Fruit fly (Drosophila melanogaster) whole organism, embryonic: ENCODE results near the gene twe.
A peak's percentile ranks its signal among the peaks of the same experiment; 100 is the strongest.

Experiments
- Atf-2 ChIP-seq: fragments of 200-800 bp; sonication (Bioruptor generic); optimal IDR thresholded peaks from 2 replicates; lab custom pipeline; 2016; ENCODE audit warnings: missing biosample characterization, missing genetic modification characterization
- B-H2 ChIP-seq: fragments of 200-800 bp; sonication (Bioruptor generic); optimal IDR thresholded peaks from 2 replicates; lab custom pipeline; 2018; ENCODE audit warnings: missing biosample characterization, mild to moderate bottlenecking, missing genetic modification characterization
- CG10462 ChIP-seq: fragments of 200-800 bp; sonication (Bioruptor generic); optimal IDR thresholded peaks from 2 replicates; lab custom pipeline; 2016; ENCODE audit warnings: missing biosample characterization, missing genetic modification characterization
- CG10959 ChIP-seq: fragments of 200-800 bp; sonication (Bioruptor generic); IDR thresholded peaks from 2 replicates; pipeline ENCODE4 v1.3.6; 2022; ENCODE audit warnings: missing biosample characterization, missing genetic modification characterization
- CG11085 ChIP-seq: fragments of 200-800 bp; sonication (Bioruptor generic); IDR thresholded peaks from 2 replicates; pipeline ENCODE4 v1.3.6; 2022; ENCODE audit warnings: missing biosample characterization, missing genetic modification characterization
- CG11456 ChIP-seq: fragments of 200-800 bp; sonication (Bioruptor generic); IDR thresholded peaks from 3 replicates; pipeline ENCODE4 v1.3.6; 2022; ENCODE audit warnings: missing biosample characterization, missing genetic modification characterization
- CG12391 ChIP-seq: fragments of 200-800 bp; sonication (Bioruptor generic); optimal IDR thresholded peaks from 3 replicates; lab custom pipeline; 2018; ENCODE audit warnings: missing biosample characterization, mild to moderate bottlenecking, missing genetic modification characterization, moderate library complexity
- CG12942 ChIP-seq: fragments of 200-800 bp; sonication (Bioruptor generic); optimal IDR thresholded peaks from 3 replicates; lab custom pipeline; 2016; ENCODE audit warnings: missing biosample characterization, missing genetic modification characterization
- CG13894 ChIP-seq: fragments of 200-800 bp; sonication (Bioruptor generic); optimal IDR thresholded peaks from 3 replicates; lab custom pipeline; 2018; ENCODE audit warnings: missing biosample characterization, mild to moderate bottlenecking, missing genetic modification characterization, moderate library complexity
- CG1792 ChIP-seq: fragments of 200-800 bp; sonication (Bioruptor generic); optimal IDR thresholded peaks from 2 replicates; lab custom pipeline; 2016; ENCODE audit warnings: missing biosample characterization, missing genetic modification characterization
- CG4282 ChIP-seq: fragments of 200-800 bp; sonication (Bioruptor generic); optimal IDR thresholded peaks from 2 replicates; lab custom pipeline; 2016; ENCODE audit warnings: missing biosample characterization, missing genetic modification characterization
- CG4328 ChIP-seq: fragments of 200-800 bp; sonication (Bioruptor generic); optimal IDR thresholded peaks from 3 replicates; lab custom pipeline; 2017; ENCODE audit warnings: missing biosample characterization, missing genetic modification reagents, missing genetic modification characterization
- CG5180 ChIP-seq: fragments of 200-800 bp; sonication (Bioruptor generic); optimal IDR thresholded peaks from 3 replicates; lab custom pipeline; 2017; ENCODE audit warnings: missing biosample characterization, missing genetic modification characterization, mild to moderate bottlenecking, moderate library complexity, missing genetic modification reagents
- CG6175 ChIP-seq: fragments of 200-800 bp; sonication (Bioruptor generic); IDR thresholded peaks from 3 replicates; pipeline ENCODE4 v1.3.6; 2022; ENCODE audit warnings: missing biosample characterization, missing genetic modification characterization
- CG6813 ChIP-seq: fragments of 200-800 bp; sonication (Bioruptor generic); optimal IDR thresholded peaks from 2 replicates; lab custom pipeline; 2017; ENCODE audit warnings: missing biosample characterization, missing genetic modification characterization, mild to moderate bottlenecking, moderate library complexity, missing genetic modification reagents
- CG6854 ChIP-seq: fragments of 200-800 bp; sonication (Bioruptor generic); optimal IDR thresholded peaks from 3 replicates; lab custom pipeline; 2017; ENCODE audit warnings: missing biosample characterization, mild to moderate bottlenecking, missing genetic modification characterization
- CG7372 ChIP-seq: fragments of 200-800 bp; sonication (Bioruptor generic); IDR thresholded peaks from 2 replicates; pipeline ENCODE4 v1.3.6; 2022; ENCODE audit warnings: missing biosample characterization, missing genetic modification characterization
- CG7745 ChIP-seq: fragments of 200-800 bp; sonication (Bioruptor generic); optimal IDR thresholded peaks from 2 replicates; lab custom pipeline; 2018; ENCODE audit warnings: missing biosample characterization, mild to moderate bottlenecking, missing genetic modification characterization, moderate library complexity
- CG8765 ChIP-seq: fragments of 200-800 bp; sonication (Bioruptor generic); IDR thresholded peaks from 2 replicates; pipeline ENCODE4 v1.3.6; 2022; ENCODE audit warnings: missing biosample characterization, missing genetic modification characterization
- CG8924 ChIP-seq: fragments of 200-800 bp; optimal IDR thresholded peaks from 3 replicates; lab custom pipeline; 2019; ENCODE audit warnings: missing biosample characterization, mild to moderate bottlenecking, missing genetic modification characterization, moderate library complexity
- CHES-1-like ChIP-seq: fragments of 200-800 bp; sonication (Bioruptor generic); optimal IDR thresholded peaks from 2 replicates; lab custom pipeline; 2016; ENCODE audit warnings: missing biosample characterization, missing genetic modification characterization
- Dad ChIP-seq: fragments of 200-800 bp; sonication (Bioruptor generic); optimal IDR thresholded peaks from 3 replicates; lab custom pipeline; 2016; ENCODE audit warnings: missing biosample characterization, missing genetic modification characterization
- Dip2 ChIP-seq: fragments of 200-800 bp; sonication (Bioruptor generic); IDR thresholded peaks from 2 replicates; pipeline ENCODE4 v1.3.6; 2022; ENCODE audit warnings: missing biosample characterization, missing genetic modification characterization
- Hmx ChIP-seq: fragments of 200-800 bp; sonication (Bioruptor generic); optimal IDR thresholded peaks from 2 replicates; lab custom pipeline; 2016; ENCODE audit warnings: missing biosample characterization, missing genetic modification characterization
- Hsf ChIP-seq: fragments of 200-800 bp; sonication (Bioruptor generic); optimal IDR thresholded peaks from 3 replicates; lab custom pipeline; 2016; ENCODE audit warnings: missing biosample characterization, missing genetic modification characterization
- MTF-1 ChIP-seq: fragments of 200-800 bp; sonication (Bioruptor generic); optimal IDR thresholded peaks from 2 replicates; lab custom pipeline; 2018; ENCODE audit warnings: missing biosample characterization, mild to moderate bottlenecking, missing genetic modification characterization, borderline replicate concordance
- Myb ChIP-seq: fragments of 200-800 bp; sonication (Bioruptor generic); optimal IDR thresholded peaks from 2 replicates; lab custom pipeline; 2016; ENCODE audit warnings: missing biosample characterization, missing genetic modification characterization
- Rx ChIP-seq: fragments of 200-800 bp; sonication (Bioruptor generic); IDR thresholded peaks from 2 replicates; pipeline ENCODE4 v1.3.6; 2022; ENCODE audit warnings: missing biosample characterization, missing genetic modification characterization
- Sin3A ChIP-seq: fragments of >200 bp; optimal IDR thresholded peaks from 2 replicates; lab custom pipeline; 2018
- Ssrp ChIP-seq: fragments of 200-800 bp; sonication (Bioruptor generic); optimal IDR thresholded peaks from 2 replicates; lab custom pipeline; 2018; ENCODE audit warnings: missing biosample characterization, mild to moderate bottlenecking, missing genetic modification characterization, moderate library complexity
- ac ChIP-seq: fragments of 200-800 bp; sonication (Bioruptor generic); optimal IDR thresholded peaks from 3 replicates; lab custom pipeline; 2017; ENCODE audit warnings: missing biosample characterization, mild to moderate bottlenecking, missing genetic modification characterization
- dimm ChIP-seq: fragments of 200-800 bp; sonication (Bioruptor generic); IDR thresholded peaks from 2 replicates; pipeline ENCODE4 v1.3.6; 2022; ENCODE audit warnings: missing biosample characterization, missing genetic modification characterization
- emc ChIP-seq: fragments of 200-800 bp; sonication (Bioruptor generic); optimal IDR thresholded peaks from 2 replicates; lab custom pipeline; 2016; ENCODE audit warnings: missing biosample characterization, missing genetic modification characterization
- fd3F ChIP-seq: fragments of 200-800 bp; sonication (Bioruptor generic); optimal IDR thresholded peaks from 2 replicates; lab custom pipeline; 2018; ENCODE audit warnings: missing biosample characterization, mild to moderate bottlenecking, missing genetic modification characterization, moderate library complexity
- fd96Cb ChIP-seq: fragments of 200-800 bp; sonication (Bioruptor generic); optimal IDR thresholded peaks from 2 replicates; lab custom pipeline; 2018; ENCODE audit warnings: missing biosample characterization, mild to moderate bottlenecking, missing genetic modification characterization, moderate library complexity
- grn ChIP-seq: fragments of 200-800 bp; sonication (Bioruptor generic); optimal IDR thresholded peaks from 3 replicates; lab custom pipeline; 2017; ENCODE audit warnings: missing biosample characterization, missing genetic modification characterization
- gt ChIP-seq: fragments of 200-800 bp; sonication (Bioruptor generic); IDR thresholded peaks from 2 replicates; pipeline ENCODE4 v1.3.6; 2022; ENCODE audit warnings: missing biosample characterization, missing genetic modification characterization
- hb ChIP-seq: fragments of 200-800 bp; sonication (Bioruptor generic); IDR thresholded peaks from 3 replicates; pipeline ENCODE4 v1.3.6; 2022; ENCODE audit warnings: missing biosample characterization, missing genetic modification characterization; ENCODE audit not compliant: partially characterized antibody
- hkb ChIP-seq, 2 experiments: fragments of 200-800 bp in 1 of 2; fragments of >200 bp in 1 of 2; sonication (Bioruptor generic) in 1 of 2; IDR thresholded peaks in 1 of 2; optimal IDR thresholded peaks in 1 of 2; 2 replicates each; pipeline versions ENCODE4 v1.3.6 to Lab custom; 2017 to 2022; ENCODE audit warnings: missing biosample characterization in 1 of 2, missing genetic modification characterization in 1 of 2
- lbe ChIP-seq: fragments of 200-800 bp; sonication (Bioruptor generic); optimal IDR thresholded peaks from 2 replicates; lab custom pipeline; 2016; ENCODE audit warnings: missing biosample characterization, mild to moderate bottlenecking, missing genetic modification characterization
- nau ChIP-seq: fragments of 200-800 bp; sonication (Bioruptor generic); optimal IDR thresholded peaks from 3 replicates; lab custom pipeline; 2017; ENCODE audit warnings: missing biosample characterization, mild to moderate bottlenecking, missing genetic modification characterization, missing genetic modification reagents
- pan ChIP-seq, 4 experiments: fragments of >200 bp in 3 of 4; fragments of 200-800 bp in 1 of 4; sonication (Bioruptor generic) in 1 of 4; optimal IDR thresholded peaks in 3 of 4; IDR thresholded peaks in 1 of 4; 2 replicates each; pipeline versions ENCODE4 v1.3.6 to Lab custom; 2017 to 2022; ENCODE audit warnings: missing biosample characterization in 2 of 4, missing genetic modification characterization in 2 of 4, mixed read lengths in 1 of 4
- phol ChIP-seq: fragments of 200-800 bp; sonication (Bioruptor generic); optimal IDR thresholded peaks from 3 replicates; lab custom pipeline; 2018; ENCODE audit warnings: missing biosample characterization, mild to moderate bottlenecking, missing genetic modification characterization, moderate library complexity
- seq ChIP-seq: fragments of 200-800 bp; sonication (Bioruptor generic); IDR thresholded peaks from 2 replicates; pipeline ENCODE4 v1.3.6; 2022; ENCODE audit warnings: missing biosample characterization, missing genetic modification characterization
- sim ChIP-seq: fragments of 200-800 bp; sonication (Bioruptor generic); IDR thresholded peaks from 2 replicates; pipeline ENCODE4 v1.3.6; 2022; ENCODE audit warnings: missing biosample characterization, missing genetic modification characterization
- stc ChIP-seq: fragments of 200-800 bp; sonication (Bioruptor generic); IDR thresholded peaks from 2 replicates; pipeline ENCODE4 v1.3.6; 2022; ENCODE audit warnings: missing biosample characterization, missing genetic modification characterization
- tap ChIP-seq: fragments of 200-800 bp; optimal IDR thresholded peaks from 3 replicates; lab custom pipeline; 2019; ENCODE audit warnings: missing biosample characterization, mild to moderate bottlenecking, missing genetic modification characterization, moderate library complexity
- tgo ChIP-seq: fragments of 200-800 bp; sonication (Bioruptor generic); IDR thresholded peaks from 3 replicates; pipeline ENCODE4 v1.3.6; 2022; ENCODE audit warnings: missing biosample characterization, missing genetic modification characterization
- trem ChIP-seq: fragments of 200-800 bp; optimal IDR thresholded peaks from 3 replicates; lab custom pipeline; 2019; ENCODE audit warnings: missing biosample characterization, mild to moderate bottlenecking, missing genetic modification characterization, moderate library complexity

Gene twe

dm6 chr2L:16251598-16252131, 10.0 kb downstream of the twe start, which contains the start of gene CG46309 (continued):
- TF ChIP-seq CG10959 (GFP tag; lab: Robert Waterston, UW) (no peak), Myb (GFP tag; lab: Kevin White, UChicago) (peak; percentile 73), phol (no peak), Dad (GFP tag; lab: Kevin White, UChicago) (no peak), CG5180 (GFP tag; lab: Kevin White, UChicago) (no peak), CG8924 (tag; lab: Kevin White, UChicago) (peak; percentile 64), CG7745 (tag; lab: Kevin White, UChicago) (no peak), Hmx (GFP tag; lab: Kevin White, UChicago) (no peak), fd3F (peak; percentile 13), stc (GFP tag; lab: Robert Waterston, UW) (no peak), tgo (GFP tag; lab: Robert Waterston, UW) (no peak), Ssrp (peak; percentile 25), Atf-2 (GFP tag; lab: Kevin White, UChicago) (no peak), CG6813 (peak; percentile 37), trem (tag; lab: Kevin White, UChicago) (no peak), CG12391 (tag; lab: Kevin White, UChicago) (no peak), gt (GFP tag; lab: Robert Waterston, UW) (no peak), CG1792 (no peak), CG11456 (GFP tag; lab: Robert Waterston, UW) (no peak), lbe (GFP tag; lab: Kevin White, UChicago) (peak; percentile 1), fd96Cb (tag; lab: Kevin White, UChicago) (no peak), grn (GFP tag; lab: Kevin White, UChicago) (peak; percentile 79), dimm (GFP tag; lab: Robert Waterston, UW) (no peak), Sin3A (no peak), Dip2 (GFP tag; lab: Robert Waterston, UW) (no peak), CG4328 (GFP tag; lab: Kevin White, UChicago) (no peak), B-H2 (GFP tag; lab: Kevin White, UChicago) (peak; percentile 23), CG10462 (no peak), CG8765 (GFP tag; lab: Robert Waterston, UW) (no peak), CG4282 (GFP tag; lab: Kevin White, UChicago) (no peak), seq (GFP tag; lab: Robert Waterston, UW) (no peak), emc (GFP tag; lab: Kevin White, UChicago) (no peak), ac (GFP tag; lab: Kevin White, UChicago) (no peak), MTF-1 (GFP tag; lab: Kevin White, UChicago) (no peak), CHES-1-like (GFP tag; lab: Kevin White, UChicago) (no peak), CG12942 (GFP tag; lab: Kevin White, UChicago) (peak; percentile 22), CG7372 (GFP tag; lab: Robert Waterston, UW) (no peak)

dm6 chr2L:16241639-16242038, 20.0 kb downstream of the twe start, which contains the start of gene CG42818:
TSS of gene CG42818 (plus strand) at chr2L:16241939.
- TF ChIP-seq hkb (optimal IDR thresholded peaks at IDR 0.05; lab: Kevin White, UChicago) (no peak), hkb (GFP tag; IDR thresholded peaks at IDR 0.05; lab: Robert Waterston, UW) (no peak), CG6175 (GFP tag; lab: Robert Waterston, UW) (no peak), CG13894 (tag; lab: Kevin White, UChicago) (no peak), pan (optimal IDR thresholded peaks at IDR 0.05; lab: Kevin White, UChicago) (no peak), pan (GFP tag; optimal IDR thresholded peaks at IDR 0.05 in 1 of 2, IDR thresholded peaks at IDR 0.05 in 1 of 2) (no peak), Hsf (GFP tag; lab: Kevin White, UChicago) (no peak), sim (GFP tag; lab: Robert Waterston, UW) (no peak), tap (tag; lab: Kevin White, UChicago) (no peak), nau (GFP tag; lab: Kevin White, UChicago) (no peak), Rx (GFP tag; lab: Robert Waterston, UW) (no peak), CG11085 (no peak), hb (GFP tag; lab: Robert Waterston, UW) (no peak), CG6854 (GFP tag; lab: Kevin White, UChicago) (no peak)
